Worm (Caenorhabditis elegans) whole organism, young adult: ENCODE data around the gene M01H9.3.

Source experiments
- Y53G8AR.9 ChIP-seq: fragments of 200-800 bp; sonication (Bioruptor generic); conservative IDR thresholded peaks from 2 replicates; pipeline ENCODE4 v1.3.6; 2022; ENCODE audit warnings: missing genetic modification reagents, missing genetic modification characterization, missing compliant biosample characterization
- athp-1 ChIP-seq: sonication (generic microtip); optimal IDR thresholded peaks from 2 replicates; lab custom pipeline; 2017; ENCODE audit warnings: mild to moderate bottlenecking, missing genetic modification characterization, missing compliant biosample characterization
- cebp-2 ChIP-seq: fragments of 200-800 bp; sonication (Bioruptor generic); IDR thresholded peaks from 2 replicates; pipeline ENCODE4 v1.3.6; 2022; ENCODE audit warnings: missing genetic modification characterization, missing compliant biosample characterization
- fkh-3 ChIP-seq: sonication (generic microtip); optimal IDR thresholded peaks from 2 replicates; lab custom pipeline; 2016; ENCODE audit warnings: mild to moderate bottlenecking, missing genetic modification characterization, missing compliant biosample characterization
- repo-1 ChIP-seq: sonication (generic microtip); optimal IDR thresholded peaks from 2 replicates; lab custom pipeline; 2017; ENCODE audit warnings: mild to moderate bottlenecking, missing genetic modification characterization, missing compliant biosample characterization
- sdz-38 ChIP-seq: sonication (generic microtip); optimal IDR thresholded peaks from 2 replicates; lab custom pipeline; 2016; ENCODE audit warnings: missing genotype, missing genetic modification characterization, missing compliant biosample characterization

DNA sequence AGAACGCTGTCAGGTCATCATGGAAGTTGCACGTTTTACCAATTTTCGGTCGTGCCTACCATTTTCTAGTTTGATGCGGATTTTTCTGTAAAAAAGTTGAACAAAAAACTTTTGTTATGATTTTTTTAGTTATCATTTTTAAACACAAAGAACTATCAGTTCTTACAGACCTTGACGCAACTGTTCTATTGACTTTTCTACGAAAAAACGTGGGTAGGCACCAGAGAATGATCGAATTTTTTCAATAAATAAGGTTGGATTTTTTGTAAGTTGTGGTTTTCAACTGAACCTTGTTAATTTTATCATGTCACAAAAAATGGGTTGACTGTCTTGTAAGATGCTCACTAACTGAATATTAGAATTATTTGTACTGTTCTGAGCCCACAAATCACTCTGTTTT, 1.8 kb upstream of the M01H9.3 start:
- no peak for TF ChIP-seq sdz-38 (tag; lab: Kevin White, UChicago)
- TF ChIP-seq repo-1 (tag; lab: Kevin White, UChicago), result no peak
- no peak for TF ChIP-seq athp-1 (tag; lab: Kevin White, UChicago)
- TF ChIP-seq fkh-3, result no peak
- TF ChIP-seq Y53G8AR.9 (GFP tag; lab: Robert Waterston, UW), result no peak
- no peak for TF ChIP-seq cebp-2 (GFP tag; lab: Robert Waterston, UW)
